Fruit fly (Drosophila melanogaster) whole organism, embryonic: ENCODE data around the gene CG33702.

Experiments used
- Abd-B ChIP-seq: fragments of 200-800 bp; sonication (Bioruptor generic); optimal IDR thresholded peaks from 2 replicates; lab custom pipeline; 2018; ENCODE audit warnings: missing biosample characterization, mild to moderate bottlenecking, missing genetic modification characterization, moderate library complexity
- Atf6 ChIP-seq: fragments of 200-800 bp; sonication (Bioruptor generic); IDR thresholded peaks from 2 replicates; pipeline ENCODE4 v1.3.6; 2022; ENCODE audit warnings: missing biosample characterization, missing genetic modification characterization
- BtbVII ChIP-seq: fragments of 200-800 bp; sonication (Bioruptor generic); optimal IDR thresholded peaks from 3 replicates; lab custom pipeline; 2017; ENCODE audit warnings: missing biosample characterization, mild to moderate bottlenecking, missing genetic modification characterization
- CG10321 ChIP-seq: fragments of 200-800 bp; sonication (Bioruptor generic); IDR thresholded peaks from 2 replicates; pipeline ENCODE4 v1.3.6; 2022; ENCODE audit warnings: missing biosample characterization, missing genetic modification characterization
- CG10543 ChIP-seq: fragments of 200-800 bp; sonication (Bioruptor generic); optimal IDR thresholded peaks from 3 replicates; lab custom pipeline; 2017; ENCODE audit warnings: missing biosample characterization, mild to moderate bottlenecking, missing genetic modification characterization, moderate library complexity
- CG11504 ChIP-seq: fragments of 200-800 bp; sonication (Bioruptor generic); optimal IDR thresholded peaks from 3 replicates; lab custom pipeline; 2019; ENCODE audit warnings: missing biosample characterization, mild to moderate bottlenecking, missing genetic modification characterization, moderate library complexity
- CG1233 ChIP-seq: fragments of 200-800 bp; sonication (Bioruptor generic); optimal IDR thresholded peaks from 4 replicates; lab custom pipeline; 2018; ENCODE audit warnings: missing biosample characterization, mild to moderate bottlenecking, missing genetic modification characterization
- CG13624 ChIP-seq: fragments of 200-800 bp; sonication (Bioruptor generic); optimal IDR thresholded peaks from 2 replicates; lab custom pipeline; 2016; ENCODE audit warnings: missing biosample characterization, missing genetic modification characterization
- CG15269 ChIP-seq: fragments of 200-800 bp; sonication (Bioruptor generic); optimal IDR thresholded peaks from 2 replicates; lab custom pipeline; 2018; ENCODE audit warnings: missing biosample characterization, mild to moderate bottlenecking, missing genetic modification characterization, moderate library complexity
- CG17829 ChIP-seq: fragments of 200-800 bp; optimal IDR thresholded peaks from 2 replicates; lab custom pipeline; 2019; ENCODE audit warnings: missing biosample characterization, mild to moderate bottlenecking, missing genetic modification characterization, moderate library complexity
- CG18262 ChIP-seq: fragments of 200-800 bp; optimal IDR thresholded peaks from 3 replicates; lab custom pipeline; 2019; ENCODE audit warnings: missing biosample characterization, mild to moderate bottlenecking, missing genetic modification characterization, moderate library complexity
- CG2202 ChIP-seq: fragments of 200-800 bp; sonication (Bioruptor generic); optimal IDR thresholded peaks from 2 replicates; lab custom pipeline; 2018; ENCODE audit warnings: missing biosample characterization, mild to moderate bottlenecking, missing genetic modification characterization
- CG2678 ChIP-seq: fragments of 200-800 bp; sonication (Bioruptor generic); optimal IDR thresholded peaks from 3 replicates; lab custom pipeline; 2019; ENCODE audit warnings: missing biosample characterization, mild to moderate bottlenecking, missing genetic modification characterization, moderate library complexity
- CG2712 ChIP-seq: fragments of 200-800 bp; optimal IDR thresholded peaks from 3 replicates; lab custom pipeline; 2019; ENCODE audit warnings: missing biosample characterization, mild to moderate bottlenecking, missing genetic modification characterization, moderate library complexity
- CG34422 ChIP-seq: fragments of 200-800 bp; sonication (Bioruptor generic); IDR thresholded peaks from 3 replicates; pipeline ENCODE4 v1.3.6; 2022; ENCODE audit warnings: missing biosample characterization, missing genetic modification characterization
- CG6854 ChIP-seq: fragments of 200-800 bp; sonication (Bioruptor generic); optimal IDR thresholded peaks from 3 replicates; lab custom pipeline; 2017; ENCODE audit warnings: missing biosample characterization, mild to moderate bottlenecking, missing genetic modification characterization
- CG7271 ChIP-seq: fragments of 200-800 bp; sonication (Bioruptor generic); optimal IDR thresholded peaks from 2 replicates; lab custom pipeline; 2018; ENCODE audit warnings: missing biosample characterization, mild to moderate bottlenecking, missing genetic modification characterization, moderate library complexity
- CG8089 ChIP-seq: fragments of 200-800 bp; sonication (Bioruptor generic); optimal IDR thresholded peaks from 3 replicates; lab custom pipeline; 2016; ENCODE audit warnings: missing biosample characterization, missing genetic modification characterization
- CG8924 ChIP-seq: fragments of 200-800 bp; optimal IDR thresholded peaks from 3 replicates; lab custom pipeline; 2019; ENCODE audit warnings: missing biosample characterization, mild to moderate bottlenecking, missing genetic modification characterization, moderate library complexity
- CG9609 ChIP-seq: fragments of 200-800 bp; sonication (Bioruptor generic); optimal IDR thresholded peaks from 3 replicates; lab custom pipeline; 2016; ENCODE audit warnings: missing biosample characterization, missing genetic modification characterization
- Dip3 ChIP-seq: fragments of 200-800 bp; sonication (Bioruptor generic); optimal IDR thresholded peaks from 3 replicates; lab custom pipeline; 2016; ENCODE audit warnings: missing biosample characterization, missing genetic modification characterization
- Doc2 ChIP-seq: fragments of 200-800 bp; sonication (Bioruptor generic); IDR thresholded peaks from 2 replicates; pipeline ENCODE4 v1.3.6; 2022; ENCODE audit warnings: missing biosample characterization, missing genetic modification characterization
- Fer1 ChIP-seq: fragments of 200-800 bp; sonication (Bioruptor generic); optimal IDR thresholded peaks from 2 replicates; lab custom pipeline; 2017; ENCODE audit warnings: missing biosample characterization, mild to moderate bottlenecking, missing genetic modification characterization
- HLH3B ChIP-seq: fragments of 200-800 bp; sonication (Bioruptor generic); IDR thresholded peaks from 2 replicates; pipeline ENCODE4 v1.3.6; 2022; ENCODE audit warnings: missing biosample characterization, missing genetic modification characterization
- Hmr ChIP-seq: fragments of 200-800 bp; sonication (Bioruptor generic); optimal IDR thresholded peaks from 3 replicates; lab custom pipeline; 2017; ENCODE audit warnings: mild to moderate bottlenecking, missing biosample characterization, missing genetic modification reagents, missing genetic modification characterization
- MBD-R2 ChIP-seq: fragments of 200-800 bp; sonication (Bioruptor generic); IDR thresholded peaks from 2 replicates; pipeline ENCODE4 v1.3.6; 2022; ENCODE audit warnings: missing biosample characterization, missing genetic modification characterization
- Med ChIP-seq: fragments of 200-800 bp; sonication (Bioruptor generic); peaks from one replicate; lab custom pipeline; 2016; ENCODE audit warnings: missing biosample characterization, missing genetic modification characterization, mild to moderate bottlenecking, inconsistent platforms, moderate library complexity
- Meics ChIP-seq: fragments of 200-800 bp; sonication (Bioruptor generic); optimal IDR thresholded peaks from 2 replicates; lab custom pipeline; 2017; ENCODE audit warnings: missing biosample characterization, mild to moderate bottlenecking, missing genetic modification characterization
- Nf-YA ChIP-seq: fragments of 200-800 bp; sonication (Bioruptor generic); IDR thresholded peaks from 2 replicates; pipeline ENCODE4 v1.3.6; 2022; ENCODE audit warnings: missing biosample characterization, missing genetic modification characterization
- Pdp1 ChIP-seq, 2 experiments: fragments of 200-800 bp; sonication (Bioruptor generic); optimal IDR thresholded peaks; 3 replicates each; lab custom pipeline; 2016; ENCODE audit warnings: missing biosample characterization in 2 of 2, missing genetic modification characterization in 2 of 2, mild to moderate bottlenecking in 1 of 2, moderate library complexity in 1 of 2
- Sox102F ChIP-seq: fragments of 200-800 bp; sonication (Bioruptor generic); optimal IDR thresholded peaks from 2 replicates; lab custom pipeline; 2018; ENCODE audit warnings: missing biosample characterization, mild to moderate bottlenecking, missing genetic modification characterization, moderate library complexity
- caup ChIP-seq: fragments of 200-800 bp; sonication (Bioruptor generic); optimal IDR thresholded peaks from 3 replicates; lab custom pipeline; 2017; ENCODE audit warnings: missing biosample characterization, mild to moderate bottlenecking, missing genetic modification characterization, moderate library complexity; ENCODE audit not compliant: severe bottlenecking
- chinmo ChIP-seq: fragments of 200-800 bp; sonication (Bioruptor generic); IDR thresholded peaks from 4 replicates; pipeline ENCODE4 v1.3.6; 2022; ENCODE audit warnings: missing biosample characterization, missing genetic modification characterization; ENCODE audit not compliant: partially characterized antibody
- cwo ChIP-seq: fragments of 200-800 bp; sonication (Bioruptor generic); optimal IDR thresholded peaks from 3 replicates; lab custom pipeline; 2017; ENCODE audit warnings: missing biosample characterization, missing genetic modification characterization, mild to moderate bottlenecking, moderate library complexity, missing genetic modification reagents
- da ChIP-seq: fragments of 200-800 bp; sonication (Bioruptor generic); optimal IDR thresholded peaks from 2 replicates; lab custom pipeline; 2016; ENCODE audit warnings: missing biosample characterization, missing genetic modification characterization
- eve ChIP-seq, 2 experiments: fragments of >200 bp; optimal IDR thresholded peaks; 2 replicates each; lab custom pipeline; 2017; ENCODE audit warnings: missing biosample characterization in 2 of 2, missing genetic modification characterization in 2 of 2
- fd96Cb ChIP-seq: fragments of 200-800 bp; sonication (Bioruptor generic); optimal IDR thresholded peaks from 2 replicates; lab custom pipeline; 2018; ENCODE audit warnings: missing biosample characterization, mild to moderate bottlenecking, missing genetic modification characterization, moderate library complexity
- fru ChIP-seq: fragments of >200 bp; optimal IDR thresholded peaks from 2 replicates; lab custom pipeline; 2017
- lilli ChIP-seq: fragments of 200-800 bp; sonication (Bioruptor generic); optimal IDR thresholded peaks from 3 replicates; lab custom pipeline; 2016; ENCODE audit warnings: missing biosample characterization, missing genetic modification characterization
- phol ChIP-seq: fragments of 200-800 bp; sonication (Bioruptor generic); optimal IDR thresholded peaks from 3 replicates; lab custom pipeline; 2018; ENCODE audit warnings: missing biosample characterization, mild to moderate bottlenecking, missing genetic modification characterization, moderate library complexity
- sens ChIP-seq: fragments of 200-800 bp; sonication (Bioruptor generic); peaks from one replicate; lab custom pipeline; 2016; ENCODE audit warnings: missing biosample characterization, missing genetic modification characterization
- so ChIP-seq: fragments of 200-800 bp; sonication (Bioruptor generic); IDR thresholded peaks from 3 replicates; pipeline ENCODE4 v1.3.6; 2022; ENCODE audit warnings: missing biosample characterization, missing genetic modification characterization
- stwl ChIP-seq: fragments of 200-800 bp; sonication (Bioruptor generic); optimal IDR thresholded peaks from 3 replicates; lab custom pipeline; 2018; ENCODE audit warnings: missing biosample characterization, mild to moderate bottlenecking, missing genetic modification characterization, moderate library complexity
- tin ChIP-seq: fragments of 200-800 bp; sonication (Bioruptor generic); optimal IDR thresholded peaks from 3 replicates; lab custom pipeline; 2016; ENCODE audit warnings: missing biosample characterization, missing genetic modification characterization
- vvl ChIP-seq: fragments of 200-800 bp; sonication (Bioruptor generic); IDR thresholded peaks from 2 replicates; pipeline ENCODE4 v1.3.6; 2022; ENCODE audit warnings: missing biosample characterization, missing genetic modification characterization
- zf30C ChIP-seq: fragments of 200-800 bp; sonication (Bioruptor generic); optimal IDR thresholded peaks from 3 replicates; lab custom pipeline; 2018; ENCODE audit warnings: missing biosample characterization, mild to moderate bottlenecking, missing genetic modification characterization
- zfh1 ChIP-seq: fragments of 200-800 bp; sonication (Bioruptor generic); IDR thresholded peaks from 3 replicates; pipeline ENCODE4 v1.3.6; 2022; ENCODE audit warnings: missing biosample characterization, missing genetic modification characterization

Gene CG33702

dm6 chr3L:9503552-9504317 lies 9.5 kb downstream of the CG33702 start (continued):
- peak; percentile 25 for TF ChIP-seq caup
- no peak for TF ChIP-seq fru
- TF ChIP-seq Dip3 (GFP tag; lab: Kevin White, UChicago): no peak
- TF ChIP-seq Fer1: peak; percentile 1
- TF ChIP-seq so (GFP tag; lab: Robert Waterston, UW): no peak
- TF ChIP-seq CG2712 (tag; lab: Kevin White, UChicago): peak; percentile 14
- no peak for TF ChIP-seq CG8089
- TF ChIP-seq CG6854 (GFP tag; lab: Kevin White, UChicago): peak; percentile 31
- TF ChIP-seq HLH3B (GFP tag; lab: Robert Waterston, UW): 0 out of 2 replicates have a peak, but pooled peaks have one; percentile 18
- peak; percentile 40 for TF ChIP-seq cwo (GFP tag; lab: Kevin White, UChicago)
- TF ChIP-seq CG10321: no peak
- TF ChIP-seq Sox102F (GFP tag; lab: Kevin White, UChicago): peak; percentile 17
- TF ChIP-seq Nf-YA (GFP tag; lab: Robert Waterston, UW): no peak
- TF ChIP-seq lilli: no peak
- no peak for TF ChIP-seq CG7271 (tag; lab: Kevin White, UChicago)
- no peak for TF ChIP-seq CG9609 (GFP tag; lab: Kevin White, UChicago)
- TF ChIP-seq Atf6 (GFP tag; lab: Robert Waterston, UW): no peak
- peak; percentile 11 for TF ChIP-seq tin (GFP tag; lab: Kevin White, UChicago)
- no peak for TF ChIP-seq CG2202 (tag; lab: Kevin White, UChicago)
- TF ChIP-seq CG17829 (tag; lab: Kevin White, UChicago): peak; percentile 10
- peak; percentile 1 for TF ChIP-seq fd96Cb (tag; lab: Kevin White, UChicago)
- TF ChIP-seq CG13624 (GFP tag; lab: Kevin White, UChicago): peak; percentile 2
- no peak for TF ChIP-seq CG15269
- no peak for TF ChIP-seq Doc2
- TF ChIP-seq CG1233 (GFP tag; lab: Kevin White, UChicago): peak; percentile 30
- peak; percentile 34 for TF ChIP-seq Meics (GFP tag; lab: Kevin White, UChicago)
- peak; percentile 15 for TF ChIP-seq phol (tag; lab: Kevin White, UChicago)
- no peak for TF ChIP-seq Hmr
- peak; percentile 20 for TF ChIP-seq zf30C (GFP tag; lab: Kevin White, UChicago)
- no peak for TF ChIP-seq eve (GFP tag; optimal IDR thresholded peaks at IDR 0.05; lab: Kevin White, UChicago)
- peak; percentile 70 for TF ChIP-seq sens (GFP tag; lab: Kevin White, UChicago)
- TF ChIP-seq stwl: no peak
- TF ChIP-seq vvl (GFP tag; lab: Robert Waterston, UW): peak; percentile 7; the same call in 1 of the 2 replicates
- TF ChIP-seq CG2678: peak; percentile 37
- no peak for TF ChIP-seq Abd-B (GFP tag; lab: Kevin White, UChicago)
- TF ChIP-seq CG8924: no peak
- TF ChIP-seq BtbVII (GFP tag; lab: Kevin White, UChicago): peak; percentile 31
- peak; percentile 41; the same call in 1 of the 3 replicates for TF ChIP-seq CG34422 (GFP tag; lab: Robert Waterston, UW)
- no peak for TF ChIP-seq CG11504
- TF ChIP-seq zfh1 (GFP tag; lab: Robert Waterston, UW): 0 out of 3 replicates have a peak, but pooled peaks have one; percentile 16
- TF ChIP-seq MBD-R2 (GFP tag; lab: Robert Waterston, UW): no peak
- TF ChIP-seq da (GFP tag; lab: Kevin White, UChicago): no peak
- peak; percentile 70 for TF ChIP-seq Med
- TF ChIP-seq Pdp1 (GFP tag; optimal IDR thresholded peaks at IDR 0.05; lab: Kevin White, UChicago): peak in 1 of 2 experiments; percentile 32
- no peak for TF ChIP-seq CG10543
- TF ChIP-seq chinmo (GFP tag; lab: Robert Waterston, UW): no peak
- no peak for TF ChIP-seq CG18262 (tag; lab: Kevin White, UChicago)
